Worm (Caenorhabditis elegans) whole organism, late embryonic: ENCODE data around the gene cya-1.
A peak's percentile ranks its signal among the peaks of the same experiment; 100 is the strongest.

ENCODE experiments used
- C08G9.2 ChIP-seq: sonication (generic microtip); optimal IDR thresholded peaks from 2 replicates; lab custom pipeline; 2016; ENCODE audit warnings: mild to moderate bottlenecking, missing genetic modification characterization, moderate library complexity, missing compliant biosample characterization
- F13H6.1 ChIP-seq: sonication (generic microtip); optimal IDR thresholded peaks from 2 replicates; lab custom pipeline; 2016; ENCODE audit warnings: missing genetic modification characterization, missing compliant biosample characterization
- K09A11.1 ChIP-seq: sonication (generic microtip); optimal IDR thresholded peaks from 2 replicates; lab custom pipeline; 2017; ENCODE audit warnings: antibody characterized with exemption, mild to moderate bottlenecking, missing genetic modification characterization, missing compliant biosample characterization; ENCODE audit not compliant: insufficient read depth
- T23F11.4 ChIP-seq: fragments of 200-800 bp; sonication (Bioruptor generic); optimal IDR thresholded peaks from 2 replicates; lab custom pipeline; 2018; ENCODE audit warnings: mild to moderate bottlenecking, missing genetic modification characterization, missing compliant biosample characterization
- ahr-1 ChIP-seq: sonication (generic microtip); optimal IDR thresholded peaks from 2 replicates; lab custom pipeline; 2016; ENCODE audit warnings: missing genetic modification characterization, missing compliant biosample characterization
- ama-1 ChIP-seq: fragments of 150-350 bp; optimal IDR thresholded peaks from 2 replicates; lab custom pipeline; 2014
- ceh-14 ChIP-seq: sonication (generic microtip); optimal IDR thresholded peaks from 2 replicates; lab custom pipeline; 2016; ENCODE audit warnings: missing genotype, missing genetic modification characterization, missing compliant biosample characterization
- ceh-30 ChIP-seq: fragments of 150-350 bp; optimal IDR thresholded peaks from 2 replicates; lab custom pipeline; 2014; ENCODE audit warnings: missing biosample characterization, missing genetic modification characterization
- ceh-31 ChIP-seq: sonication (generic microtip); optimal IDR thresholded peaks from 2 replicates; lab custom pipeline; 2016; ENCODE audit warnings: missing genetic modification characterization, missing compliant biosample characterization
- ceh-48 ChIP-seq: sonication (generic microtip); optimal IDR thresholded peaks from 2 replicates; lab custom pipeline; 2016; ENCODE audit warnings: missing genetic modification characterization, inconsistent platforms, missing compliant biosample characterization
- ceh-6 ChIP-seq: fragments of 200-800 bp; sonication (Bioruptor generic); optimal IDR thresholded peaks from 2 replicates; lab custom pipeline; 2018; ENCODE audit warnings: mild to moderate bottlenecking, missing genetic modification characterization, missing compliant biosample characterization
- ceh-9 ChIP-seq: sonication (generic microtip); optimal IDR thresholded peaks from 2 replicates; lab custom pipeline; 2016; ENCODE audit warnings: mild to moderate bottlenecking, missing genetic modification characterization, inconsistent platforms, missing compliant biosample characterization
- dmd-4 ChIP-seq: sonication (generic microtip); optimal IDR thresholded peaks from 2 replicates; lab custom pipeline; 2016; ENCODE audit warnings: borderline replicate concordance, missing genetic modification characterization, missing compliant biosample characterization
- elt-4 ChIP-seq: sonication (generic microtip); optimal IDR thresholded peaks from 2 replicates; lab custom pipeline; 2016; ENCODE audit warnings: missing genetic modification characterization, missing compliant biosample characterization
- ets-4 ChIP-seq: sonication (generic microtip); optimal IDR thresholded peaks from 2 replicates; lab custom pipeline; 2016; ENCODE audit warnings: missing genetic modification characterization, missing compliant biosample characterization
- fax-1 ChIP-seq: sonication (generic microtip); optimal IDR thresholded peaks from 2 replicates; lab custom pipeline; 2016; ENCODE audit warnings: missing genotype, missing genetic modification characterization, missing compliant biosample characterization
- fkh-6 ChIP-seq: sonication (generic microtip); optimal IDR thresholded peaks from 2 replicates; lab custom pipeline; 2016; ENCODE audit warnings: missing genetic modification characterization, missing compliant biosample characterization
- hlh-15 ChIP-seq: sonication (generic microtip); optimal IDR thresholded peaks from 2 replicates; lab custom pipeline; 2016; ENCODE audit warnings: missing genetic modification characterization, missing compliant biosample characterization
- hlh-30 ChIP-seq: sonication (generic microtip); optimal IDR thresholded peaks from 2 replicates; lab custom pipeline; 2017; ENCODE audit warnings: antibody characterized with exemption, missing genetic modification characterization, missing compliant biosample characterization; ENCODE audit not compliant: insufficient read depth
- hlh-8 ChIP-seq: sonication (generic microtip); optimal IDR thresholded peaks from 2 replicates; lab custom pipeline; 2016; ENCODE audit warnings: missing genotype, missing genetic modification characterization, missing compliant biosample characterization
- lin-11 ChIP-seq: fragments of 200-800 bp; sonication (Bioruptor generic); optimal IDR thresholded peaks from 2 replicates; lab custom pipeline; 2018; ENCODE audit warnings: mild to moderate bottlenecking, missing genetic modification characterization, missing compliant biosample characterization
- madf-2 ChIP-seq: sonication (generic microtip); optimal IDR thresholded peaks from 2 replicates; lab custom pipeline; 2017; ENCODE audit warnings: missing genetic modification characterization, missing compliant biosample characterization
- mec-3 ChIP-seq: sonication (generic microtip); optimal IDR thresholded peaks from 2 replicates; lab custom pipeline; 2016; ENCODE audit warnings: borderline replicate concordance, missing genetic modification characterization, missing compliant biosample characterization
- nfya-1 ChIP-seq: sonication (generic microtip); optimal IDR thresholded peaks from 2 replicates; lab custom pipeline; 2017; ENCODE audit warnings: missing genetic modification characterization, mild to moderate bottlenecking, missing compliant biosample characterization, antibody characterized with exemption, moderate library complexity
- pag-3 ChIP-seq: sonication (generic microtip); optimal IDR thresholded peaks from 2 replicates; lab custom pipeline; 2016; ENCODE audit warnings: missing compliant biosample characterization, missing genetic modification characterization, borderline replicate concordance
- pat-9 ChIP-seq: fragments of 200-800 bp; sonication (Bioruptor generic); optimal IDR thresholded peaks from 2 replicates; lab custom pipeline; 2018; ENCODE audit warnings: mild to moderate bottlenecking, missing genetic modification characterization, moderate library complexity, missing compliant biosample characterization
- pha-2 ChIP-seq: sonication (generic microtip); optimal IDR thresholded peaks from 2 replicates; lab custom pipeline; 2017; ENCODE audit warnings: mild to moderate bottlenecking, missing genetic modification characterization, missing compliant biosample characterization
- pros-1 ChIP-seq: fragments of 150-350 bp; optimal IDR thresholded peaks from 2 replicates; lab custom pipeline; 2014; ENCODE audit warnings: missing biosample characterization, missing genetic modification reagents, missing genetic modification characterization
- ref-2 ChIP-seq: sonication (generic microtip); optimal IDR thresholded peaks from 2 replicates; lab custom pipeline; 2016; ENCODE audit warnings: missing genetic modification characterization, missing compliant biosample characterization
- rnt-1 ChIP-seq: sonication (generic microtip); optimal IDR thresholded peaks from 2 replicates; lab custom pipeline; 2016; ENCODE audit warnings: missing genetic modification characterization, missing compliant biosample characterization
- sdc-2 ChIP-seq: sonication (generic microtip); optimal IDR thresholded peaks from 2 replicates; lab custom pipeline; 2016; ENCODE audit warnings: missing genotype, missing genetic modification characterization, missing compliant biosample characterization
- sox-2 ChIP-seq: fragments of 200-800 bp; sonication (Bioruptor generic); IDR thresholded peaks from 2 replicates; pipeline ENCODE4 v1.3.6; 2022; ENCODE audit warnings: missing genetic modification reagents, missing genetic modification characterization, missing compliant biosample characterization
- sox-4 ChIP-seq: sonication (generic microtip); optimal IDR thresholded peaks from 2 replicates; lab custom pipeline; 2017; ENCODE audit warnings: mild to moderate bottlenecking, missing genetic modification characterization, inconsistent platforms, missing compliant biosample characterization
- syd-9 ChIP-seq: sonication (generic microtip); optimal IDR thresholded peaks from 2 replicates; lab custom pipeline; 2016; ENCODE audit warnings: mild to moderate bottlenecking, missing genetic modification characterization, moderate library complexity, missing compliant biosample characterization
- unc-3 ChIP-seq, 2 experiments: fragments of 200-800 bp in 1 of 2; sonication (Bioruptor generic) in 1 of 2; sonication (generic microtip) in 1 of 2; conservative IDR thresholded peaks in 1 of 2; optimal IDR thresholded peaks in 1 of 2; 2 replicates each; pipeline versions ENCODE4 v1.3.6 to Lab custom; 2016 to 2022; ENCODE audit warnings: missing compliant biosample characterization in 2 of 2, missing genetic modification characterization in 2 of 2, missing genetic modification reagents in 1 of 2
- unc-42 ChIP-seq: sonication (generic microtip); optimal IDR thresholded peaks from 2 replicates; lab custom pipeline; 2016; ENCODE audit warnings: missing genotype, missing genetic modification characterization, missing compliant biosample characterization
- unc-55 ChIP-seq: sonication (generic microtip); optimal IDR thresholded peaks from 2 replicates; lab custom pipeline; 2017; ENCODE audit warnings: missing biosample characterization, missing genetic modification reagents, missing genetic modification characterization
- zip-5 ChIP-seq: sonication (generic microtip); optimal IDR thresholded peaks from 2 replicates; lab custom pipeline; 2016; ENCODE audit warnings: missing genetic modification characterization, missing compliant biosample characterization

Gene cya-1

DNA sequence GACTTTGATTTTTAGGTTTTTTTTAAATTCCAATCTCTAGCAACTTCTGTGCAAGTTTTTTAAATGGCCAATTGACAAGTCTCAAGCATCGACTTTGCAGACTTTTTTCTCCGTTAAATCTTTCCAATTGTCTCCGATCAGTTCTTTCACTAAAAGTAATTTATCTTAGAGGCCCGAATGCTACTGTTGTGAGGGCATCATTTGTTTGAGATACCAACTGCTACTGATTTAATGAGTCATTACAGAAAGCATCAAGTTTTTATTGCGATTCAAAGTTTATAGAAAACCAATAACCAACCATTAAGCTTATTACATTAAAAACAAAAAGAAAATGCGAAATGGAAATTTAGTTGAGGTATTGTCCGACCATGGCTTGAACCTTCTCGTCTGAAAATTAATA, 28.9 kb downstream of the cya-1 start:
- no peak for TF ChIP-seq lin-11 (tag; lab: Kevin White, UChicago)
- peak; percentile 18 for TF ChIP-seq rnt-1
- TF ChIP-seq hlh-8 (tag; lab: Kevin White, UChicago), result no peak
- no peak for TF ChIP-seq pros-1 (tag; lab: Kevin White, UChicago)
- peak; percentile 44 for TF ChIP-seq ama-1 (lab: Kevin White, UChicago)
- no peak for TF ChIP-seq unc-3 (GFP tag; conservative IDR thresholded peaks at IDR 0.05; lab: Robert Waterston, UW)
- no peak for TF ChIP-seq unc-3 (tag; optimal IDR thresholded peaks at IDR 0.05; lab: Kevin White, UChicago)
- no peak for TF ChIP-seq syd-9 (tag; lab: Kevin White, UChicago)
- TF ChIP-seq elt-4, result no peak

DNA sequence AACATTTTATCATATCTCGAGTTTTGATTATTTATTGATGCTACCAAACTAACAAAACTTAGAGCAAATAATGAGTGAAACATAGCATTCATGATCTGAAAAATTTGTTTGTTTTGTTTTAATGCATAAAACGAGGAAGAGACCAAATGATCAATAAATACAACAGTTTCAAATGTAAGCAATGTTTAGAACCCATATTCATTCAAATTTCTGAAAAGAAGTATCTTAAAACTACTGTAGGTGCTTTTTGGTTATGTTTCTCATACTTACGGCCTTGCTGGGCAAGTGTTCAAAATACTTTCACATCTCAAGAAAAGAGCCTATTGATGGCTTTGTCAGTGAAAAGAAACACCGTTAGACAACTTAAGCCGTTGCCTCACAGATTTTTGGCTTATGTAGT, 31.4 kb downstream of the cya-1 start, which contains the start of gene F02A9.1:
TSS of gene F02A9.1 (minus strand) at position 101 of the 400 bp plus-strand sequence.
- TF ChIP-seq ceh-30 (tag; lab: Kevin White, UChicago), result no peak
- no peak for TF ChIP-seq pros-1 (tag; lab: Kevin White, UChicago)
- TF ChIP-seq zip-5 (tag; lab: Kevin White, UChicago), result no peak
- TF ChIP-seq ceh-6 (GFP tag; lab: Kevin White, UChicago), result no peak
- TF ChIP-seq C08G9.2 (tag; lab: Kevin White, UChicago), result no peak
- no peak for TF ChIP-seq hlh-15

DNA sequence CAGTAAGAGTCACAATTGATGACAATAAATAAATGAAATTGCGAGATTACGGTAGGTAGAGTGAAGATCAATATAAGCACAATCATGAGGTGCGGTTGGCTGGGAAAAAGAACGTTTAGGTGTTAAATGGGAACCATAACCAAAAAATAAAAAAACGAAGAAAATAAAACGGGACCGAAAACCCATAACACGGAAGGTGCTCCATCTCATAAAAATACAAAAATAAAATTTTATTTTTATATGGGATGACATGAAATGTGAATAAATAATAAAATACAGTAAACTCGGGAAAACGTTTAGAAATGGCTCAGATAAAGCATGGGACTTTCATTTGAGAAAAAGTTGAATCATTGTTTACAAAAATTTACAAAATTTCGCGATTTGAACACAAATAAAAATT, 33.5 kb downstream of the cya-1 start, which contains the start of gene F02A9.7:
TSS of gene F02A9.7 (minus strand) at position 101 of the 400 bp plus-strand sequence.
- TF ChIP-seq pha-2 (tag; lab: Kevin White, UChicago) (no peak), zip-5 (tag; lab: Kevin White, UChicago) (no peak), unc-55 (GFP tag; lab: Kevin White, UChicago) (no peak), ceh-6 (GFP tag; lab: Kevin White, UChicago) (no peak), ceh-14 (no peak), mec-3 (no peak), fkh-6 (tag; lab: Kevin White, UChicago) (no peak)

DNA sequence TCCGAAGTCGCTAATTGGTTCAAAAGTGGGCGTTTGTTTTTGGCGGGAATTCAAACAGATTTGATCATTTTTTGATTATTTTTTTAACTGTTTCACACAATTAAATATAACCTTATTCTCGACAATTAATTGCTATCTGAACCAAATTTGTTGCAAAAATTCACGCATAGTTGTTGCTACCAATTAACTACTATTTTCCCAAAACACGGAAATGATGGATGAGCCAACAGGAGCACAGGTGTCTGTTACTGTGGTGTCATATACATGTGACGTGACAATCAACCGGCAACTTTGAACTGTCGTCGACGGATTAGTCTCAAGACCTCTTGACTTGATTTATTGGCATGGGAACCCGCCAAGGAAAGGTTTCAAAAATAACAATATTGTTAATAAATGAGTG, 36.4 kb downstream of the cya-1 start:
- TF ChIP-seq F13H6.1 (tag; lab: Kevin White, UChicago) (no peak), ceh-9 (tag; lab: Kevin White, UChicago) (no peak), ceh-31 (tag; lab: Kevin White, UChicago) (no peak), ceh-6 (GFP tag; lab: Kevin White, UChicago) (no peak), hlh-30 (tag; lab: Kevin White, UChicago) (no peak), nfya-1 (tag; lab: Kevin White, UChicago) (no peak), ets-4 (no peak), K09A11.1 (tag; lab: Kevin White, UChicago) (no peak), fax-1 (tag; lab: Kevin White, UChicago) (no peak), ama-1 (lab: Kevin White, UChicago) (no peak), sdc-2 (no peak), pag-3 (tag; lab: Kevin White, UChicago) (no peak), madf-2 (tag; lab: Kevin White, UChicago) (no peak), ahr-1 (no peak), unc-42 (no peak), T23F11.4 (GFP tag; lab: Kevin White, UChicago) (no peak), sox-4 (tag; lab: Kevin White, UChicago) (no peak), pha-2 (tag; lab: Kevin White, UChicago) (no peak)

DNA sequence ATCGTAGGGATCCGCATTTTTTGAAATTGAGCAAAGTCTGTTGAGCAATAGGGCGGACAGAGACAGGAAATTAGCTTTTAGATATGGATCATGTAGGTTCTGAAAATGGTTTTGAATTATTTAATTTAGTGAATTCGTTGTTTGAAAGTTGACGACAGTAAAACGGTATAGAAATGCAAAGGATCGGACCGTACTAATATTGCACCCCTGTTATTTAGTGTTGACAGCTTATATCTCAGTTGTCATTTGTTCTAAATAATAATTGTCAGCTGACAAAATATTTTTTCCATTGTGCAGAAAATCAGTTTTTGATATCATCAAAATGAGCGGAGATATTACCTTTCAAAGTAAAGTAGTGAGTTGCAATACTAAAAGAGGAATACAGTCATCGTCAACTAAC, 37.7 kb downstream of the cya-1 start, which contains the start of gene lin-12:
TSS of gene lin-12 (minus strand) at position 101 of the 400 bp plus-strand sequence.
- TF ChIP-seq sox-4 (tag; lab: Kevin White, UChicago) (no peak), hlh-8 (tag; lab: Kevin White, UChicago) (no peak), dmd-4 (no peak), sox-2 (no peak), pat-9 (tag; lab: Kevin White, UChicago) (no peak), ref-2 (tag; lab: Kevin White, UChicago) (no peak), ahr-1 (no peak), C08G9.2 (tag; lab: Kevin White, UChicago) (no peak), nfya-1 (tag; lab: Kevin White, UChicago) (no peak), ceh-48 (tag; lab: Kevin White, UChicago) (no peak), unc-55 (GFP tag; lab: Kevin White, UChicago) (no peak)
